Worm (Caenorhabditis elegans) whole organism, L1 larva: ENCODE measurements around the gene bed-3.

Source experiments
- C04F5.9 ChIP-seq: sonication (generic microtip); optimal IDR thresholded peaks from 2 replicates; lab custom pipeline; 2016; ENCODE audit warnings: missing genetic modification characterization, missing compliant biosample characterization
- F16B12.6 ChIP-seq: fragments of 150-350 bp; optimal IDR thresholded peaks from 2 replicates; lab custom pipeline; 2014; ENCODE audit warnings: missing biosample characterization, missing genetic modification characterization
- aha-1 ChIP-seq: fragments of 150-350 bp; optimal IDR thresholded peaks from 2 replicates; lab custom pipeline; 2014; ENCODE audit warnings: missing biosample characterization, missing genetic modification characterization
- alr-1 ChIP-seq: fragments of 200-800 bp; sonication (Bioruptor generic); optimal IDR thresholded peaks from 2 replicates; lab custom pipeline; 2018; ENCODE audit warnings: borderline replicate concordance, mild to moderate bottlenecking, missing genetic modification characterization, missing compliant biosample characterization
- ama-1 ChIP-seq: fragments of 150-350 bp; optimal IDR thresholded peaks from 2 replicates; lab custom pipeline; 2014
- ceh-63 ChIP-seq: fragments of 200-800 bp; sonication (Bioruptor generic); optimal IDR thresholded peaks from 2 replicates; lab custom pipeline; 2018; ENCODE audit warnings: mild to moderate bottlenecking, missing genetic modification characterization, missing compliant biosample characterization
- ceh-90 ChIP-seq: sonication (generic microtip); optimal IDR thresholded peaks from 2 replicates; lab custom pipeline; 2016; ENCODE audit warnings: missing genetic modification characterization, missing compliant biosample characterization
- ces-1 ChIP-seq: fragments of 150-350 bp; optimal IDR thresholded peaks from 2 replicates; lab custom pipeline; 2014; ENCODE audit warnings: missing biosample characterization, missing genetic modification reagents, missing genetic modification characterization
- efl-1 ChIP-seq, 4 experiments: fragments of 150-350 bp; optimal IDR thresholded peaks in 3 of 4; peaks in 1 of 4; 1 replicate in 1 of 4; 2 replicates in 3 of 4; lab custom pipeline; 2014; ENCODE audit warnings: missing biosample characterization in 2 of 4, missing genetic modification characterization in 2 of 4, missing genetic modification reagents in 2 of 4
- efl-3 ChIP-seq: fragments of 200-800 bp; sonication (Bioruptor generic); optimal IDR thresholded peaks from 2 replicates; lab custom pipeline; 2018; ENCODE audit warnings: mild to moderate bottlenecking, missing genetic modification characterization, missing compliant biosample characterization
- egl-13 ChIP-seq: sonication (generic microtip); optimal IDR thresholded peaks from 2 replicates; lab custom pipeline; 2016; ENCODE audit warnings: missing genotype, missing genetic modification reagents, missing genetic modification characterization, missing compliant biosample characterization
- egl-27 ChIP-seq, 2 experiments: fragments of 150-350 bp in 1 of 2; sonication (generic microtip); optimal IDR thresholded peaks; 3 replicates each; lab custom pipeline; 2017 to 2018; ENCODE audit warnings: missing biosample characterization in 2 of 2, missing genetic modification characterization in 2 of 2, missing genetic modification reagents in 2 of 2
- elt-2 ChIP-seq: sonication (generic microtip); optimal IDR thresholded peaks from 2 replicates; lab custom pipeline; 2016; ENCODE audit warnings: missing genetic modification characterization, mild to moderate bottlenecking, inconsistent platforms, missing compliant biosample characterization, missing genetic modification reagents
- elt-3 ChIP-seq, 6 experiments: fragments of 150-350 bp in 1 of 6; sonication (generic microtip); optimal IDR thresholded peaks; 2 replicates each; lab custom pipeline; 2017 to 2018; ENCODE audit warnings: missing biosample characterization in 6 of 6, missing genetic modification characterization in 6 of 6, inconsistent platforms in 1 of 6
- fkh-10 ChIP-seq: sonication (generic microtip); optimal IDR thresholded peaks from 2 replicates; lab custom pipeline; 2017; ENCODE audit warnings: missing biosample characterization, missing genetic modification reagents, missing genetic modification characterization
- fkh-4 ChIP-seq: sonication (generic microtip); optimal IDR thresholded peaks from 2 replicates; lab custom pipeline; 2016; ENCODE audit warnings: missing compliant biosample characterization, missing genetic modification characterization, borderline replicate concordance
- fkh-8 ChIP-seq: sonication (generic microtip); optimal IDR thresholded peaks from 2 replicates; lab custom pipeline; 2016; ENCODE audit warnings: mild to moderate bottlenecking, missing genetic modification characterization, missing compliant biosample characterization
- hlh-17 ChIP-seq: fragments of 200-800 bp; sonication (Bioruptor generic); optimal IDR thresholded peaks from 2 replicates; lab custom pipeline; 2018; ENCODE audit warnings: missing genetic modification characterization, mild to moderate bottlenecking, missing compliant biosample characterization, moderate library complexity, borderline replicate concordance
- irx-1 ChIP-seq: sonication (generic microtip); optimal IDR thresholded peaks from 2 replicates; lab custom pipeline; 2016; ENCODE audit warnings: missing genetic modification characterization, missing compliant biosample characterization
- jun-1 ChIP-seq: fragments of 150-350 bp; optimal IDR thresholded peaks from 2 replicates; lab custom pipeline; 2014; ENCODE audit warnings: missing biosample characterization, missing genetic modification reagents, missing genetic modification characterization
- lin-14 ChIP-seq: fragments of 200-800 bp; sonication (Bioruptor generic); optimal IDR thresholded peaks from 2 replicates; lab custom pipeline; 2018; ENCODE audit warnings: mild to moderate bottlenecking, missing genetic modification characterization, moderate library complexity, missing compliant biosample characterization
- lin-35 ChIP-seq, 2 experiments: fragments of 150-350 bp; optimal IDR thresholded peaks; 2 replicates each; lab custom pipeline; 2014; ENCODE audit warnings: missing biosample characterization in 2 of 2, missing genetic modification characterization in 2 of 2, missing genetic modification reagents in 2 of 2
- lin-39 ChIP-seq: fragments of 150-350 bp; optimal IDR thresholded peaks from 2 replicates; lab custom pipeline; 2014; ENCODE audit warnings: missing biosample characterization, missing genetic modification reagents, missing genetic modification characterization
- lir-3 ChIP-seq: sonication (generic microtip); optimal IDR thresholded peaks from 2 replicates; lab custom pipeline; 2016; ENCODE audit warnings: mild to moderate bottlenecking, missing genetic modification characterization, moderate library complexity, missing compliant biosample characterization; ENCODE audit not compliant: poor library complexity
- lsy-2 ChIP-seq, 2 experiments: fragments of 150-350 bp; optimal IDR thresholded peaks; 2 replicates each; lab custom pipeline; 2014; ENCODE audit warnings: missing biosample characterization in 2 of 2, missing genetic modification characterization in 2 of 2
- mab-9 ChIP-seq: fragments of 200-800 bp; sonication (Bioruptor generic); IDR thresholded peaks from 2 replicates; pipeline ENCODE4 v1.3.6; 2022; ENCODE audit warnings: missing genetic modification reagents, missing genetic modification characterization, missing compliant biosample characterization
- mdl-1 ChIP-seq, 2 experiments: fragments of 150-350 bp; optimal IDR thresholded peaks; 2 replicates each; lab custom pipeline; 2014 to 2017; ENCODE audit warnings: missing biosample characterization in 2 of 2, missing genetic modification characterization in 2 of 2, inconsistent platforms in 1 of 2
- mef-2 ChIP-seq: fragments of 150-350 bp; optimal IDR thresholded peaks from 2 replicates; lab custom pipeline; 2014; ENCODE audit warnings: missing biosample characterization, missing genetic modification characterization
- nhr-20 ChIP-seq: sonication (generic microtip); optimal IDR thresholded peaks from 2 replicates; lab custom pipeline; 2016; ENCODE audit warnings: mild to moderate bottlenecking, missing genetic modification characterization, missing compliant biosample characterization
- nhr-237 ChIP-seq: fragments of 150-350 bp; optimal IDR thresholded peaks from 2 replicates; lab custom pipeline; 2014; ENCODE audit warnings: missing biosample characterization, missing genetic modification characterization
- nhr-28 ChIP-seq: fragments of 150-350 bp; optimal IDR thresholded peaks from 2 replicates; lab custom pipeline; 2014; ENCODE audit warnings: missing biosample characterization, missing genetic modification characterization
- nhr-71 ChIP-seq: sonication (generic microtip); optimal IDR thresholded peaks from 2 replicates; lab custom pipeline; 2016; ENCODE audit warnings: mild to moderate bottlenecking, missing genetic modification characterization, moderate library complexity, missing compliant biosample characterization
- nhr-76 ChIP-seq: sonication (generic microtip); optimal IDR thresholded peaks from 2 replicates; lab custom pipeline; 2017; ENCODE audit warnings: missing biosample characterization, missing genetic modification characterization
- nhr-77 ChIP-seq: fragments of 150-350 bp; optimal IDR thresholded peaks from 2 replicates; lab custom pipeline; 2014; ENCODE audit warnings: missing biosample characterization, missing genetic modification characterization
- nhr-84 ChIP-seq: sonication (generic microtip); optimal IDR thresholded peaks from 2 replicates; lab custom pipeline; 2017; ENCODE audit warnings: missing biosample characterization, missing genetic modification characterization
- nhr-85 ChIP-seq: sonication (generic microtip); peaks from one replicate; lab custom pipeline; 2016; ENCODE audit warnings: missing genetic modification characterization, inconsistent platforms, missing compliant biosample characterization
- nhr-90 ChIP-seq: sonication (generic microtip); optimal IDR thresholded peaks from 2 replicates; lab custom pipeline; 2016; ENCODE audit warnings: mild to moderate bottlenecking, missing genetic modification characterization, missing compliant biosample characterization; ENCODE audit not compliant: poor library complexity
- pax-3 ChIP-seq: fragments of 200-800 bp; sonication (Bioruptor generic); optimal IDR thresholded peaks from 2 replicates; lab custom pipeline; 2018; ENCODE audit warnings: mild to moderate bottlenecking, missing genetic modification characterization, moderate library complexity, missing compliant biosample characterization
- pqm-1 ChIP-seq: sonication (generic microtip); optimal IDR thresholded peaks from 3 replicates; lab custom pipeline; 2017; ENCODE audit warnings: missing biosample characterization, missing genetic modification characterization
- rnt-1 ChIP-seq: sonication (generic microtip); optimal IDR thresholded peaks from 2 replicates; lab custom pipeline; 2016; ENCODE audit warnings: mild to moderate bottlenecking, missing genetic modification characterization, moderate library complexity, missing compliant biosample characterization
- snpc-4 ChIP-seq: fragments of 150-350 bp; optimal IDR thresholded peaks from 2 replicates; lab custom pipeline; 2014; ENCODE audit warnings: missing biosample characterization, missing genetic modification characterization
- sox-4 ChIP-seq: sonication (generic microtip); optimal IDR thresholded peaks from 2 replicates; lab custom pipeline; 2016; ENCODE audit warnings: missing genetic modification characterization, missing compliant biosample characterization
- sptf-1 ChIP-seq: fragments of 150-350 bp; optimal IDR thresholded peaks from 2 replicates; lab custom pipeline; 2014; ENCODE audit warnings: missing biosample characterization, missing genetic modification characterization
- tbx-2 ChIP-seq: sonication (generic microtip); optimal IDR thresholded peaks from 2 replicates; lab custom pipeline; 2016; ENCODE audit warnings: missing genetic modification characterization, missing compliant biosample characterization
- unc-30 ChIP-seq: sonication (generic microtip); optimal IDR thresholded peaks from 2 replicates; lab custom pipeline; 2017; ENCODE audit warnings: missing biosample characterization, missing genetic modification characterization
- unc-62 ChIP-seq: fragments of 150-350 bp; optimal IDR thresholded peaks from 2 replicates; lab custom pipeline; 2014; ENCODE audit warnings: missing biosample characterization, missing genetic modification reagents, missing genetic modification characterization
- unc-98 ChIP-seq: fragments of 200-800 bp; sonication (Bioruptor generic); IDR thresholded peaks from 2 replicates; pipeline ENCODE4 v1.3.6; 2022; ENCODE audit warnings: missing genetic modification characterization, missing compliant biosample characterization
- zip-4 ChIP-seq: fragments of 200-800 bp; sonication (Bioruptor generic); optimal IDR thresholded peaks from 2 replicates; lab custom pipeline; 2018; ENCODE audit warnings: mild to moderate bottlenecking, missing genetic modification characterization, moderate library complexity, missing compliant biosample characterization
- ztf-11 ChIP-seq, 2 experiments: sonication (generic microtip); optimal IDR thresholded peaks; 2 replicates each; lab custom pipeline; 2016 to 2017; ENCODE audit warnings: missing genetic modification characterization in 2 of 2, missing biosample characterization in 1 of 2, missing compliant biosample characterization in 1 of 2
- ztf-4 ChIP-seq: fragments of 150-350 bp; optimal IDR thresholded peaks from 2 replicates; lab custom pipeline; 2014; ENCODE audit warnings: missing biosample characterization, missing genetic modification characterization

The bed-3 gene

ce11 chrIV:9924419-9924818 is 8.1 kb downstream of the bed-3 start:
- no peak for TF ChIP-seq unc-62 (GFP tag; lab: Kevin White, UChicago)
- no peak for TF ChIP-seq sptf-1
- TF ChIP-seq hlh-17: no peak
- TF ChIP-seq ces-1 (GFP tag; lab: Kevin White, UChicago): no peak
- no peak for TF ChIP-seq fkh-8 (tag; lab: Kevin White, UChicago)
- no peak for TF ChIP-seq ceh-63 (GFP tag; lab: Kevin White, UChicago)
- no peak for TF ChIP-seq fkh-10
- TF ChIP-seq pqm-1: no peak
- TF ChIP-seq mef-2 (tag; lab: Kevin White, UChicago): no peak
- no peak for TF ChIP-seq C04F5.9 (tag; lab: Kevin White, UChicago)
- TF ChIP-seq sox-4 (tag; lab: Kevin White, UChicago): no peak
- no peak for TF ChIP-seq unc-30
- TF ChIP-seq irx-1: no peak
- TF ChIP-seq efl-1 (optimal IDR thresholded peaks at IDR 0.05; lab: Kevin White, UChicago): no peak
- TF ChIP-seq efl-1 (GFP tag; optimal IDR thresholded peaks at IDR 0.05 in 1 of 2; lab: Kevin White, UChicago): no peak
- no peak for TF ChIP-seq egl-27 (tag; optimal IDR thresholded peaks at IDR 0.05; lab: Kevin White, UChicago)
- TF ChIP-seq snpc-4: no peak
- TF ChIP-seq efl-3 (GFP tag; lab: Kevin White, UChicago): no peak
- TF ChIP-seq, all 84 proteins: peak for 0

ce11 chrIV:9928180-9928896 is 12.0 kb downstream of the bed-3 start, which contains the start of gene dur-1:
TSS of gene dur-1 (minus strand) at chrIV:9928230.
- TF ChIP-seq jun-1 (tag; lab: Kevin White, UChicago) (no peak), nhr-85 (tag; lab: Kevin White, UChicago) (no peak), lir-3 (no peak), ceh-90 (tag; lab: Kevin White, UChicago) (no peak), nhr-90 (tag; lab: Kevin White, UChicago) (no peak), unc-98 (GFP tag; lab: Robert Waterston, UW) (no peak), lin-35 (GFP tag; optimal IDR thresholded peaks at IDR 0.05; lab: Kevin White, UChicago) (peak in 1 of 2 experiments; percentile 5), nhr-20 (tag; lab: Kevin White, UChicago) (peak; percentile 23), nhr-71 (tag; lab: Kevin White, UChicago) (peak; percentile 83), nhr-77 (tag; lab: Kevin White, UChicago) (no peak), fkh-10 (no peak), egl-13 (no peak), elt-3 (tag; optimal IDR thresholded peaks at IDR 0.05; lab: Kevin White, UChicago) (no peak), zip-4 (GFP tag; lab: Kevin White, UChicago) (no peak), fkh-8 (tag; lab: Kevin White, UChicago) (no peak), mdl-1 (tag; optimal IDR thresholded peaks at IDR 0.05; lab: Kevin White, UChicago) (no peak), nhr-76 (tag; lab: Kevin White, UChicago) (no peak), lsy-2 (tag; optimal IDR thresholded peaks at IDR 0.05; lab: Kevin White, UChicago) (peak; percentile 60 to 64), ceh-63 (GFP tag; lab: Kevin White, UChicago) (no peak), fkh-4 (tag; lab: Kevin White, UChicago) (no peak), elt-2 (no peak), ztf-4 (tag; lab: Kevin White, UChicago) (no peak), sox-4 (tag; lab: Kevin White, UChicago) (no peak), nhr-84 (tag; lab: Kevin White, UChicago) (no peak), pax-3 (tag; lab: Kevin White, UChicago) (no peak), nhr-28 (no peak), ama-1 (lab: Kevin White, UChicago) (no peak), F16B12.6 (no peak), nhr-237 (tag; lab: Kevin White, UChicago) (no peak), rnt-1 (peak; percentile 62), ztf-11 (tag; optimal IDR thresholded peaks at IDR 0.05; lab: Kevin White, UChicago) (no peak), pqm-1 (no peak), alr-1 (tag; lab: Kevin White, UChicago) (no peak), lin-39 (peak; percentile 90), aha-1 (tag; lab: Kevin White, UChicago) (no peak), lin-14 (GFP tag; lab: Kevin White, UChicago) (peak; percentile 84), mab-9 (GFP tag; lab: Robert Waterston, UW) (no peak), sptf-1 (no peak), tbx-2 (no peak)
